Worm (Caenorhabditis elegans): ENCODE data around the gene dsh-2.
A peak's percentile ranks its signal among the peaks of the same experiment; 100 is the strongest.

dsh-2 gene

DNA sequence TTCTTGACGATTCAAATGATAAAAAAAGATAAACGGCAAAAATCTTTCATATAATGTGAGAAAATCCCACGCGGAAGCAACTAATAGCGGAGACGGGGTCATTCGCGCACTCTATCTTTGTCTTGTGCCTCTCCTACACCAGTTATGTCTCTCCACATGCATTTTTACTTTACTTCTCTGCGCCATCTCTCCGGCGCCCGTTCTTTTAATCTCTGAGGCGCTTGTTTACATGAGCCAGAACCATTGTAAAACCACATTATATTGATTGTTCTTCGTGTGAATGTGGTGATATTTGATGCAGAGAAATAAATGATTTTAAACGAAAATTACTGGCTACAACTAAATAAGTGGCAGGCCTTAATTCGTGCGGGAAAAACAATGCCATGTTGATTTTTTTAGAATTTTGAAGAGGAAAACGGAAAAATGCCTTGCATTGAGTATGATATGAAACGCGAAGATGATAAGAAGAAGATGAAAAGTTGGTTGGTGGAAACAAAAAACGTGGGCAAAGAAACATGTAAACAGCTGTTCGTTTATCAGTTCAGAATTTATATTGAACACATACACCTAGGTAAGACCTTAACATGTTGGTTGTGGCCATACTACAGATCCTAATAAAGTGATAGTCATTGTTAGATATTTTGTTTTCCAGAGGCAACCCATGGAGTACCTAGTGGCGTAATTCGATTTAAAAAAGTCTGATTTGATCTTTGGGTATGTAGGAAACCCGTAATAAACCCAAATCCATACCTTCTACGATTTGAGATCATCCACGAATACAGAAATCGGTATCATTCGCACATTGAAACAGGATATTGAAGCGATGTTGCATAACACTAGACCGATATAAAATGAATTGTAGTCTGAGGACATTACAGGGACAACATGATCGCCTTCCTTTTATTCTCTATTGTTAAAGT, 11.6 kb upstream of the dsh-2 start, which contains the start of gene C04G6.2 (continued):
- TF ChIP-seq snpc-4 (tag; optimal IDR thresholded peaks at IDR 0.05) (peak; percentile 5), gmeb-1 (tag; optimal IDR thresholded peaks at IDR 0.05) (peak; percentile 36), dmd-4 (tag; optimal IDR thresholded peaks at IDR 0.05) (no peak), sem-4 (tag; optimal IDR thresholded peaks at IDR 0.05) (no peak), lin-11 (tag; optimal IDR thresholded peaks at IDR 0.05) (no peak), peb-1 (tag; optimal IDR thresholded peaks at IDR 0.05) (no peak), elt-1 (tag; optimal IDR thresholded peaks at IDR 0.05) (no peak), ama-1 (optimal IDR thresholded peaks at IDR 0.05) (peak; percentile 37)

DNA sequence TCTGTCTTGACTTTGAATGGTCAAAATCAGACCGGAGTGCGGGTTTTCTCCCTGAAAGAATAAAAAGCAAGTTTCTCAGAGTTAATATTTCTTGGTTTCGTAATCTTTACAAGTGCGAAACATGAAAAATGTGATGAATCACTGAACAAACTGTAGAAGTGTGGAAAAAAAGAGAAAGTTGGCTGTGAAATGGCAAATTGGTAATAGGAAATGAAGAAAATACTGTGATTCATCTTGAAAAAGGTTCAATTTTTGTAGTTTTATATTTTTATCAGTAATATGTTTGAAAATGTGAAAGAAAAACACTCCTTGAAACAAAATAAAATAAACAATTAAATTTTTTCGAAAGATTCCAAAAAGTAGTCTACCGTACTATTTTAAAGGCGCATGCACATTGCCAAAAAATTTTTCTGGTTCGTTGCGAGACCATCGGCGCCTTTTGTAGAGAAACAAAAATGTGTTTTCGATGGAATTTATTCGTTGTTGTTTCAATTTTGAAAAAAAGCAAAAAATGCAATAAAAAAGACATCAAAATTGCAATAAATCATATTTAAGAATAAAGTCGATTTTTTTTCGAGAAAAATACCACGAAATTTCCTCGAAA, 10.8 kb upstream of the dsh-2 start, which contains the start of gene pld-1:
Gene pld-1, minus strand, starts transcription at position 51 of the 604 bp plus-strand sequence.
- TF ChIP-seq ztf-4 (tag; optimal IDR thresholded peaks at IDR 0.05) (no peak), nhr-10 (tag; optimal IDR thresholded peaks at IDR 0.05) (no peak), nhr-77 (tag; optimal IDR thresholded peaks at IDR 0.05) (no peak), skn-1 (tag; optimal IDR thresholded peaks at IDR 0.05) (no peak), C34F6.9 (tag; optimal IDR thresholded peaks at IDR 0.05) (no peak), peb-1 (tag; optimal IDR thresholded peaks at IDR 0.05) (no peak)

DNA sequence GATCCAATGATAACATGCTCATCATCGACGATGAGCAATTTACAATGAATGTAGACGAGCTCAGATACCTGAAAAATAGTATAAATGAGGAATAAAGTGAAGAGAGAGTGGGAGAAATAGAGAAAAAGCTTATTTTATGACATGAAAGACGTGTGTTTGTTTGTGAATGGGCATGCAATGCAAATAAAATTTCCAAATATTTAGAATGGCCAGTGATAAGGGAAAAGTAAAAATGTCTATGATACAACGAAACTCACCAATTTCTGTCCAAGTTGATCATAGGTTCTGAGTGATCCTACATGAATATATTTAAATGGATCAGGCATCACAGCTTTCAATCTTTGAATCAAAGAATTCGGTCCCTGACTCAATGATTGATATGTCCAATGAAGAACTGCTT, 5.2 kb upstream of the dsh-2 start:
- TF ChIP-seq fos-1 (tag; optimal IDR thresholded peaks at IDR 0.05) (peak; percentile 46), nhr-77 (tag; optimal IDR thresholded peaks at IDR 0.05) (no peak)

DNA sequence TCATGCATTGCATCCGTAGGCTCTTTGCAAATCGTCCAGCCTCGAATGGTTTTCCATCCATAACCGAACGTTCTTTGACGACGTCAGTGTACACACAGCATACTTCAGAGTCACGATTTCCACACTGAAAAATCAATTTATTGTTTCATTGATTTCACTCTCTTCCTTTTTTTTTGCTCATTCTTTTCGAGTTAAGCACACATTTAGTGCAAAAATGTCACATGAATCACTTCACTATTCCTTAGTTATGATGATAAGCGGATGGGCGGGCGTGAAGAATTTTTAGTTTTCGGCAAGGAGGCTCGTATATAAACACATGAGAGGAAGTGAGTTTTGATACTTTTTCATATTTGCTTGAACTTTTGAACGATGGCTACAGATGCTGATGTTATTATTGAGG, 4.5 kb upstream of the dsh-2 start, which contains the start of gene txt-9:
Gene txt-9, plus strand, starts transcription at position 336 of the 400 bp plus-strand sequence.
- TF ChIP-seq fos-1 (tag; optimal IDR thresholded peaks at IDR 0.05) (peak; percentile 45), R02D3.7 (tag; optimal IDR thresholded peaks at IDR 0.05) (no peak)

DNA sequence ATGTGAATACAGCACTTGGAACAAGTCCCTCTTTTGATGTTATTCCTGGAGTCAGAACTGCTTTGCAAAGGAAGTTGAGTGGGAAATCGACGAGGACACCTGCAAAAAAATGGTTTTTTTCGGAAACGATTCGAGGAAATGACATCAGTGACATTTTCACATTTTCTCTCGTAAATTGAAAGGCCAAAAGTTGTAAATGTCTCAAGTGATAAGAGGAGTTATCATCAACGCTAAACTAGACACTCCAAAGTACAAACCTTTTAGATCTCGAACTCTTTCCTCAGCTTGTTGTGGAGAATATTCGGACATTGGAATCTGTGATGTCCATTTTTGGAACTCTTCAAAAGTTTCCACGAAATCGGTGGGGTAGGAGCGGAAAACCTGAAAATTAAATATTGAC, 3.3 kb upstream of the dsh-2 start:
- TF ChIP-seq nhr-10 (tag; optimal IDR thresholded peaks at IDR 0.05) (no peak), fos-1 (tag; optimal IDR thresholded peaks at IDR 0.05) (peak; percentile 31)

DNA sequence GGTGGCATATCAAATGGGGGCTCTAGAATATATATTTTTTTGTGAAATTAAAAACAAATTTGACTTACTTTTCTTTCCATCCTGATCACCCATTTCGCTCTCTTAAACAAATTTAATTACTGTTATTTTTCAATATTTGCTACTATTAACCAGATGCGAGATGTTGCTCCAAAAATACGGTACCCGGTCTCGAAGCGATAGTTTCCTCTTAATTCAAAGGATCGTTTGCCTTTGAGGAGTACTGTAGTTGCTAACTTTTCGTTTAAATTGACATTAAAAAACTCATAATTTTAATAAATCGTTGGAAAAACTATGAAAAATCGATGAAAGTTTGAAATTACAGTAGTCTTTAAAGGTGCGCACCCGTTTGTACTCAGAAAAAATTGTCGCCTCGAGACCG, 2.4 kb upstream of the dsh-2 start, which contains the start of gene C04G6.4:
Gene C04G6.4, minus strand, starts transcription at position 101 of the 400 bp plus-strand sequence.
- TF ChIP-seq nhr-6 (tag; optimal IDR thresholded peaks at IDR 0.05) (no peak), C34F6.9 (tag; optimal IDR thresholded peaks at IDR 0.05) (no peak), elt-1 (tag; optimal IDR thresholded peaks at IDR 0.05) (no peak), alr-1 (tag; optimal IDR thresholded peaks at IDR 0.05) (no peak), gmeb-1 (tag; optimal IDR thresholded peaks at IDR 0.05) (no peak), ztf-1 (GFP tag; conservative IDR thresholded peaks at IDR 0.05) (no peak)

DNA sequence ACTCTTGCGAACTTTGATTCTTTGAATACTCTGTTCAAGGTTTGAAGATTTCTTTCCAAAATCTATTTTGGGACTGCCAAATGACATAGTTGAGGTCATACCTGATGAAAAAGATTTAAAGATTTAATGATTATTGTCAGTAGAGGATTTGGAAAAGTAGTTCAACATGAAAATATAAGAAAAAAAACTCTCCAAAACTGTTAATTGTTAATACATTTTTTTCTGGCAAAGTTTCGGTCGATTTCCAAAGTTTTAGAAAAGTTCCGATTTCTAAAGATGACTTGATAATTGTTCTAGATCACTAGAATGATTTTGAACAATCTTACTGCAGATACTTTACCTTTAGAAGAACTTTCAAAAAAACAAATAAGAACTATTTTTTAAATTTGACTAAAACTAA, 9.7 kb downstream of the dsh-2 start, which contains the start of gene C27A2.7:
Gene C27A2.7, minus strand, starts transcription at position 101 of the 400 bp plus-strand sequence.
- TF ChIP-seq aly-2 (tag; optimal IDR thresholded peaks at IDR 0.05) (no peak), nhr-10 (tag; optimal IDR thresholded peaks at IDR 0.05) (no peak), ceh-82 (tag; optimal IDR thresholded peaks at IDR 0.05) (no peak), ztf-11 (tag; optimal IDR thresholded peaks at IDR 0.05) (no peak), mdl-1 (tag; optimal IDR thresholded peaks at IDR 0.05) (no peak), mab-5 (tag; optimal IDR thresholded peaks at IDR 0.05) (no peak), lsy-2 (tag; optimal IDR thresholded peaks at IDR 0.05) (no peak), sma-9 (GFP tag; optimal IDR thresholded peaks at IDR 0.05) (no peak), sma-9 (tag; optimal IDR thresholded peaks at IDR 0.05) (no peak), unc-55 (GFP tag; optimal IDR thresholded peaks at IDR 0.05) (no peak), elt-3 (tag; optimal IDR thresholded peaks at IDR 0.05) (no peak), ztf-1 (GFP tag; conservative IDR thresholded peaks at IDR 0.05) (no peak), snpc-4 (tag; optimal IDR thresholded peaks at IDR 0.05) (no peak), lin-39 (tag; optimal IDR thresholded peaks at IDR 0.05) (no peak), sma-3 (GFP tag; optimal IDR thresholded peaks at IDR 0.05) (no peak), lin-13 (GFP tag; optimal IDR thresholded peaks at IDR 0.05) (no peak), R02D3.7 (tag; optimal IDR thresholded peaks at IDR 0.05) (no peak), zag-1 (tag; optimal IDR thresholded peaks at IDR 0.05) (no peak), dmd-4 (tag; optimal IDR thresholded peaks at IDR 0.05) (no peak), mbf-1 (tag; optimal IDR thresholded peaks at IDR 0.05) (no peak), nhr-237 (tag; optimal IDR thresholded peaks at IDR 0.05) (no peak)
